Fruit fly (Drosophila melanogaster) whole organism, embryonic: Measurements from ENCODE around the gene CG32944.
A peak's percentile ranks its signal among the peaks of the same experiment; 100 is the strongest.

ENCODE experiments used
- ATbp ChIP-seq: fragments of 200-800 bp; sonication (Bioruptor generic); optimal IDR thresholded peaks from 2 replicates; lab custom pipeline; 2017; ENCODE audit warnings: missing biosample characterization, mild to moderate bottlenecking, missing genetic modification characterization, missing genetic modification reagents
- Blimp-1 ChIP-seq: fragments of 200-800 bp; sonication (Bioruptor generic); optimal IDR thresholded peaks from 3 replicates; lab custom pipeline; 2018; ENCODE audit warnings: missing biosample characterization, missing genetic modification characterization, mild to moderate bottlenecking, moderate library complexity, missing genetic modification reagents
- Bteb2 ChIP-seq: fragments of 200-800 bp; sonication (Bioruptor generic); optimal IDR thresholded peaks from 2 replicates; lab custom pipeline; 2016; ENCODE audit warnings: missing biosample characterization, missing genetic modification characterization
- CG10565 ChIP-seq: fragments of 200-800 bp; sonication (Bioruptor generic); optimal IDR thresholded peaks from 3 replicates; lab custom pipeline; 2016; ENCODE audit warnings: missing biosample characterization, mild to moderate bottlenecking, missing genetic modification characterization
- CG12769 ChIP-seq: fragments of 200-800 bp; sonication (Bioruptor generic); optimal IDR thresholded peaks from 2 replicates; lab custom pipeline; 2019; ENCODE audit warnings: missing biosample characterization, mild to moderate bottlenecking, missing genetic modification characterization, moderate library complexity
- CG15479 ChIP-seq: fragments of 200-800 bp; sonication (Bioruptor generic); optimal IDR thresholded peaks from 3 replicates; lab custom pipeline; 2019; ENCODE audit warnings: missing biosample characterization, mild to moderate bottlenecking, missing genetic modification characterization, moderate library complexity
- CG15514 ChIP-seq: fragments of 200-800 bp; sonication (Bioruptor generic); optimal IDR thresholded peaks from 3 replicates; lab custom pipeline; 2017; ENCODE audit warnings: missing biosample characterization, missing genetic modification characterization, mild to moderate bottlenecking, moderate library complexity, missing genetic modification reagents
- CG15696 ChIP-seq: fragments of 200-800 bp; sonication (Bioruptor generic); optimal IDR thresholded peaks from 2 replicates; lab custom pipeline; 2019; ENCODE audit warnings: missing biosample characterization, mild to moderate bottlenecking, missing genetic modification characterization, moderate library complexity
- CG17328 ChIP-seq: fragments of 200-800 bp; sonication (Bioruptor generic); IDR thresholded peaks from 2 replicates; pipeline ENCODE4 v1.3.6; 2022; ENCODE audit warnings: missing biosample characterization, missing genetic modification characterization
- CG18599 ChIP-seq: fragments of 200-800 bp; sonication (Bioruptor generic); optimal IDR thresholded peaks from 3 replicates; lab custom pipeline; 2017; ENCODE audit warnings: missing biosample characterization, missing genetic modification characterization, mild to moderate bottlenecking, moderate library complexity, missing genetic modification reagents
- CG31224 ChIP-seq: fragments of 200-800 bp; sonication (Bioruptor generic); IDR thresholded peaks from 2 replicates; pipeline ENCODE4 v1.3.6; 2022; ENCODE audit warnings: missing biosample characterization, missing genetic modification characterization
- CG3407 ChIP-seq: fragments of 200-800 bp; sonication (Bioruptor generic); optimal IDR thresholded peaks from 2 replicates; lab custom pipeline; 2018; ENCODE audit warnings: missing biosample characterization, mild to moderate bottlenecking, missing genetic modification characterization
- CG3847 ChIP-seq: fragments of 200-800 bp; sonication (Bioruptor generic); IDR thresholded peaks from 2 replicates; pipeline ENCODE4 v1.3.6; 2022; ENCODE audit warnings: missing biosample characterization, missing genetic modification characterization
- CG42726 ChIP-seq: fragments of 200-800 bp; sonication (Bioruptor generic); IDR thresholded peaks from 2 replicates; pipeline ENCODE4 v1.3.6; 2022; ENCODE audit warnings: missing biosample characterization, missing genetic modification characterization; ENCODE audit not compliant: partially characterized antibody
- CG4707 ChIP-seq: fragments of 200-800 bp; sonication (Bioruptor generic); optimal IDR thresholded peaks from 2 replicates; lab custom pipeline; 2018; ENCODE audit warnings: missing biosample characterization, mild to moderate bottlenecking, missing genetic modification characterization, moderate library complexity
- CG5953 ChIP-seq: fragments of 200-800 bp; sonication (Bioruptor generic); IDR thresholded peaks from 2 replicates; pipeline ENCODE4 v1.3.6; 2022; ENCODE audit warnings: missing biosample characterization, missing genetic modification characterization
- CG6272 ChIP-seq: fragments of 200-800 bp; sonication (Bioruptor generic); IDR thresholded peaks from 2 replicates; pipeline ENCODE4 v1.3.6; 2022; ENCODE audit warnings: missing biosample characterization, missing genetic modification characterization
- CG6689 ChIP-seq: fragments of 200-800 bp; sonication (Bioruptor generic); IDR thresholded peaks from 2 replicates; pipeline ENCODE4 v1.3.6; 2022; ENCODE audit warnings: missing biosample characterization, missing genetic modification characterization
- CG7271 ChIP-seq: fragments of 200-800 bp; sonication (Bioruptor generic); optimal IDR thresholded peaks from 2 replicates; lab custom pipeline; 2018; ENCODE audit warnings: missing biosample characterization, mild to moderate bottlenecking, missing genetic modification characterization, moderate library complexity
- CG9215 ChIP-seq: fragments of 200-800 bp; sonication (Bioruptor generic); IDR thresholded peaks from 2 replicates; pipeline ENCODE4 v1.3.6; 2022; ENCODE audit warnings: missing biosample characterization, missing genetic modification characterization
- Dbx ChIP-seq: fragments of 200-800 bp; sonication (Bioruptor generic); IDR thresholded peaks from 3 replicates; pipeline ENCODE4 v1.3.6; 2022; ENCODE audit warnings: missing biosample characterization, missing genetic modification characterization
- Ets65A ChIP-seq: fragments of 200-800 bp; sonication (Bioruptor generic); peaks from one replicate; lab custom pipeline; 2016; ENCODE audit warnings: missing biosample characterization, missing genetic modification characterization
- Hmr ChIP-seq: fragments of 200-800 bp; sonication (Bioruptor generic); optimal IDR thresholded peaks from 3 replicates; lab custom pipeline; 2017; ENCODE audit warnings: mild to moderate bottlenecking, missing biosample characterization, missing genetic modification reagents, missing genetic modification characterization
- Hr78 ChIP-seq, 2 experiments: fragments of 200-800 bp in 1 of 2; fragments of >200 bp in 1 of 2; sonication (Bioruptor generic) in 1 of 2; optimal IDR thresholded peaks; 2 replicates each; lab custom pipeline; 2017 to 2019; ENCODE audit warnings: missing biosample characterization in 2 of 2, missing genetic modification characterization in 2 of 2, mild to moderate bottlenecking in 1 of 2, moderate library complexity in 1 of 2
- Nf-YA ChIP-seq: fragments of 200-800 bp; sonication (Bioruptor generic); IDR thresholded peaks from 2 replicates; pipeline ENCODE4 v1.3.6; 2022; ENCODE audit warnings: missing biosample characterization, missing genetic modification characterization
- Pdp1 ChIP-seq, 2 experiments: fragments of 200-800 bp; sonication (Bioruptor generic); optimal IDR thresholded peaks; 3 replicates each; lab custom pipeline; 2016; ENCODE audit warnings: missing biosample characterization in 2 of 2, missing genetic modification characterization in 2 of 2, mild to moderate bottlenecking in 1 of 2, moderate library complexity in 1 of 2
- amos ChIP-seq: fragments of 200-800 bp; sonication (Bioruptor generic); IDR thresholded peaks from 2 replicates; pipeline ENCODE4 v1.3.6; 2022; ENCODE audit warnings: missing biosample characterization, missing genetic modification characterization; ENCODE audit not compliant: partially characterized antibody
- cad ChIP-seq: fragments of >200 bp; optimal IDR thresholded peaks from 2 replicates; lab custom pipeline; 2017; ENCODE audit warnings: missing biosample characterization, missing genetic modification characterization
- chinmo ChIP-seq: fragments of 200-800 bp; sonication (Bioruptor generic); IDR thresholded peaks from 4 replicates; pipeline ENCODE4 v1.3.6; 2022; ENCODE audit warnings: missing biosample characterization, missing genetic modification characterization; ENCODE audit not compliant: partially characterized antibody
- cwo ChIP-seq: fragments of 200-800 bp; sonication (Bioruptor generic); optimal IDR thresholded peaks from 3 replicates; lab custom pipeline; 2017; ENCODE audit warnings: missing biosample characterization, missing genetic modification characterization, mild to moderate bottlenecking, moderate library complexity, missing genetic modification reagents
- dpn ChIP-seq, 2 experiments: fragments of 200-800 bp; sonication (Bioruptor generic); optimal IDR thresholded peaks; 3 replicates each; lab custom pipeline; 2016; ENCODE audit warnings: missing biosample characterization in 2 of 2, missing genetic modification characterization in 2 of 2
- eyg ChIP-seq: fragments of 200-800 bp; sonication (Bioruptor generic); optimal IDR thresholded peaks from 3 replicates; lab custom pipeline; 2016; ENCODE audit warnings: missing biosample characterization, missing genetic modification characterization
- ftz-f1 ChIP-seq: fragments of 200-800 bp; sonication (Bioruptor generic); optimal IDR thresholded peaks from 2 replicates; lab custom pipeline; 2016; ENCODE audit warnings: missing biosample characterization, missing genetic modification characterization
- lab ChIP-seq: fragments of 200-800 bp; sonication (Bioruptor generic); optimal IDR thresholded peaks from 3 replicates; lab custom pipeline; 2017; ENCODE audit warnings: missing biosample characterization, missing genetic modification characterization, mild to moderate bottlenecking, moderate library complexity, missing genetic modification reagents
- lov ChIP-seq, 2 experiments: fragments of 200-800 bp in 1 of 2; fragments of >200 bp in 1 of 2; sonication (Bioruptor generic) in 1 of 2; IDR thresholded peaks in 1 of 2; optimal IDR thresholded peaks in 1 of 2; 2 replicates in 1 of 2; 3 replicates in 1 of 2; pipeline versions ENCODE4 v1.3.6 to Lab custom; 2017 to 2022; ENCODE audit warnings: missing biosample characterization in 1 of 2, missing genetic modification characterization in 1 of 2
- nom ChIP-seq: fragments of 200-800 bp; sonication (Bioruptor generic); optimal IDR thresholded peaks from 2 replicates; lab custom pipeline; 2017; ENCODE audit warnings: missing biosample characterization, missing genetic modification characterization, mild to moderate bottlenecking, moderate library complexity, missing genetic modification reagents
- otp ChIP-seq: fragments of 200-800 bp; sonication (Bioruptor generic); IDR thresholded peaks from 3 replicates; pipeline ENCODE4, ENCODE4 v1.3.6; 2022; ENCODE audit warnings: missing biosample characterization, missing genetic modification characterization
- scrt ChIP-seq: fragments of 200-800 bp; sonication (Bioruptor generic); optimal IDR thresholded peaks from 2 replicates; lab custom pipeline; 2018; ENCODE audit warnings: missing biosample characterization, mild to moderate bottlenecking, missing genetic modification characterization, moderate library complexity
- sd ChIP-seq: fragments of 200-800 bp; sonication (Bioruptor generic); optimal IDR thresholded peaks from 3 replicates; lab custom pipeline; 2018; ENCODE audit warnings: missing biosample characterization, mild to moderate bottlenecking, missing genetic modification characterization, moderate library complexity
- sima ChIP-seq: fragments of 200-800 bp; sonication (Bioruptor generic); optimal IDR thresholded peaks from 2 replicates; lab custom pipeline; 2016; ENCODE audit warnings: missing biosample characterization, missing genetic modification characterization
- vvl ChIP-seq: fragments of 200-800 bp; sonication (Bioruptor generic); IDR thresholded peaks from 2 replicates; pipeline ENCODE4 v1.3.6; 2022; ENCODE audit warnings: missing biosample characterization, missing genetic modification characterization
- zen ChIP-seq: fragments of 200-800 bp; sonication (Bioruptor generic); optimal IDR thresholded peaks from 3 replicates; lab custom pipeline; 2018; ENCODE audit warnings: missing biosample characterization, mild to moderate bottlenecking, missing genetic modification characterization, moderate library complexity

The CG32944 gene

dm6 chr3R:4468926-4469325, 49.5 kb upstream of the CG32944 start:
- TF ChIP-seq CG6272 (no peak), CG4707 (GFP tag; lab: Kevin White, UChicago) (no peak), nom (GFP tag; lab: Kevin White, UChicago) (peak; percentile 84), vvl (peak; percentile 31; the same call in 1 of the 2 replicates), chinmo (GFP tag; lab: Robert Waterston, UW) (0 out of 4 replicates have a peak, but pooled peaks have one; percentile 16), sd (peak; percentile 91), Blimp-1 (GFP tag; lab: Kevin White, UChicago) (peak; percentile 28), Ets65A (GFP tag; lab: Kevin White, UChicago) (peak; percentile 77)

- TF ChIP-seq CG10565 (GFP tag; lab: Kevin White, UChicago): no peak
- peak in 1 of 2 experiments; percentile 73 for TF ChIP-seq Pdp1 (GFP tag; optimal IDR thresholded peaks at IDR 0.05; lab: Kevin White, UChicago)
- TF ChIP-seq cwo (GFP tag; lab: Kevin White, UChicago): peak; percentile 15
- peak; percentile 14 for TF ChIP-seq ftz-f1 (GFP tag; lab: Kevin White, UChicago)
- no peak for TF ChIP-seq lov (optimal IDR thresholded peaks at IDR 0.05; lab: Kevin White, UChicago)
- TF ChIP-seq lov (GFP tag; IDR thresholded peaks at IDR 0.05; lab: Robert Waterston, UW): 0 out of 3 replicates have a peak, but pooled peaks have one; percentile 4
Observed at dm6 chr3R:4466894-4467293, 47.5 kb upstream of the CG32944 start.

DNA sequence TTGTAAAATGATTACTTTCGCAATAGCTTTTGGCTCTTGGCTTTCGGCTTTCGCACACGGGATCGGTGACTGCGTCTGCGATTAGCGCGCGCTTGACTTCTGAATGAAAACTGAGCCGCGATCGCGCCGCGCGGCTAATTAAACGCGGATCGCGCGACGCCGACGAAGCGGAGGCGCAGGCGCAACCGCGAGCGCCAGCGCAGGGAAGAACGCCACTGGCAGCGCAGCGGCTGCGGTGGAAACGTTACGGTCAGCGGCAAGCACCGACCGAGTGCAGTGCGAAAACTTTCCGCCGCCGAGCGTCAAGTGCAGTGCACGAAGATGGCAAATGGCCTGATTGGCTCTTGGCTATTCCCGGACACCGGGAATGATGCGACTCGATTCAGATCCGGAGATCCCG, 43.4 kb upstream of the CG32944 start, which contains the start of gene CG31522:
Gene CG31522, minus strand, starts transcription at position 101 of the 400 bp plus-strand sequence.
- TF ChIP-seq otp (GFP tag; lab: Robert Waterston, UW) (0 out of 3 replicates have a peak, but pooled peaks have one; percentile 15), CG17328 (GFP tag; lab: Robert Waterston, UW) (0 out of 2 replicates have a peak, but pooled peaks have one; percentile 5), Nf-YA (GFP tag; lab: Robert Waterston, UW) (no peak), CG42726 (0 out of 2 replicates have a peak, but pooled peaks have one; percentile 14), CG5953 (peak; percentile 8; the same call in 1 of the 2 replicates), scrt (GFP tag; lab: Kevin White, UChicago) (no peak), amos (0 out of 2 replicates have a peak, but pooled peaks have one; percentile 11), CG3847 (GFP tag; lab: Robert Waterston, UW) (peak; percentile 27; the same call in 1 of the 2 replicates), CG31224 (GFP tag; lab: Robert Waterston, UW) (no peak), Pdp1 (GFP tag; optimal IDR thresholded peaks at IDR 0.05; lab: Kevin White, UChicago) (no peak), Bteb2 (GFP tag; lab: Kevin White, UChicago) (no peak), CG9215 (0 out of 2 replicates have a peak, but pooled peaks have one; percentile 11), sima (GFP tag; lab: Kevin White, UChicago) (no peak)
- TF ChIP-seq, all 482 proteins: peak for 7

- no peak for TF ChIP-seq eyg
- TF ChIP-seq zen: peak; percentile 88
- TF ChIP-seq cad: peak; percentile 86
- TF ChIP-seq dpn (GFP tag; optimal IDR thresholded peaks at IDR 0.05; lab: Kevin White, UChicago): no peak
- TF ChIP-seq CG7271 (tag; lab: Kevin White, UChicago): peak; percentile 8
Observed at dm6 chr3R:4458272-4458671, 38.9 kb upstream of the CG32944 start.

DNA sequence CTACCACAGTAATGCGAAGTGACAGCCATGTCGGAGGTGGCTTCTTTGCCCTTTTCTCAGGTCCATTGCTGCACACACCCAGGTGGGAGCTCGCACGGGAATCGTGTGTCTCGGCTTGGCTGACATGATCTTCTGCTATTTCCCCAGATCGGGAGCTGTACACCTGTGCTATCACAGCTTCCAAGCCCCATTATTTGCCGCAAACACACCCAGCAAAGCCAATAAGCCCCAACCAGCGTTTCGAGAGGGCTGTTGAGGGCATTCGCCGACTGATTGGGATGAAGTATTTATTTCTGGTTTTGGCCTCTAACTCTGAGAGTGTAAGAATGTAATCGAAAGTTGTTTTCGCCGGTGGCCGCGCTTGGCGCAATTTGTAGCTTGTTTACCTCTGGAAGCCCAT, 38.2 kb upstream of the CG32944 start:
- TF ChIP-seq lab (GFP tag; lab: Kevin White, UChicago): peak; percentile 41
- TF ChIP-seq ATbp (GFP tag; lab: Kevin White, UChicago): peak; percentile 16
- TF ChIP-seq Dbx (GFP tag; lab: Robert Waterston, UW): no peak
- peak; percentile 16 for TF ChIP-seq CG3407 (GFP tag; lab: Kevin White, UChicago)
- TF ChIP-seq otp (GFP tag; lab: Robert Waterston, UW): 0 out of 3 replicates have a peak, but pooled peaks have one; percentile 14
- TF ChIP-seq Hmr: peak; percentile 21
- TF ChIP-seq CG18599 (GFP tag; lab: Kevin White, UChicago): no peak
- TF ChIP-seq CG15479 (GFP tag; lab: Kevin White, UChicago): no peak
- no peak for TF ChIP-seq CG15696 (tag; lab: Kevin White, UChicago)
- peak; percentile 22 for TF ChIP-seq CG15514
- peak; percentile 81 for TF ChIP-seq Ets65A (GFP tag; lab: Kevin White, UChicago)
- peak; percentile 2 for TF ChIP-seq CG12769 (tag; lab: Kevin White, UChicago)
- no peak for TF ChIP-seq CG6689 (GFP tag; lab: Robert Waterston, UW)
- peak; percentile 30 for TF ChIP-seq Blimp-1 (GFP tag; lab: Kevin White, UChicago)
- TF ChIP-seq Hr78 (GFP tag; optimal IDR thresholded peaks at IDR 0.05; lab: Kevin White, UChicago): no peak
